Fruit fly (Drosophila melanogaster): ENCODE data around the gene CG11723.

DNA sequence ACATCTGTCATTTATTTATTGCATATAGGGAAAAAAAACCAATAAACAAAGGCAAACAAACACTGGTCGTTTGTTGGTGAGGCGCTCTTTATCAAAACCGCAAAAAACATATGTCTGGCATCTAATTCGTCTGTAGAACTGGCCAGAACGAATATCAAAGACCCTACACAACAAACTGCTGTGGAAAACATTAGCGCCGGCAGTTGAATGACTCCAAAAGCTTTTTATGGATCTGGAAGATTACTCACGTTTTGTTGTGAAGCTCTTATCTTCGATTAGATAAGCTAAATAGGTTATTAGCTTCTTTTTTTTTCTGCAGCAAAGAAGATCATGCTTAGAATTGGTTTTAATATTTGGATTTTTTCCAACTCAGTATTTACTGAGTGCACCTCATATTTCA lies 14.1 kb downstream of the CG11723 start:
- TF ChIP-seq CG8478 (optimal IDR thresholded peaks at IDR 0.05) (no peak), CTCF (optimal IDR thresholded peaks at IDR 0.05) (no peak)
